Worm (Caenorhabditis elegans): ENCODE data around the gene ctg-2.

- TF ChIP-seq snpc-4 (tag; optimal IDR thresholded peaks at IDR 0.05) (no peak), unc-62 (GFP tag; optimal IDR thresholded peaks at IDR 0.05) (no peak), unc-39 (tag; optimal IDR thresholded peaks at IDR 0.05) (no peak), nhr-76 (tag; optimal IDR thresholded peaks at IDR 0.05) (no peak), lsy-2 (tag; optimal IDR thresholded peaks at IDR 0.05) (no peak), mab-5 (tag; optimal IDR thresholded peaks at IDR 0.05) (no peak), nhr-237 (tag; optimal IDR thresholded peaks at IDR 0.05) (no peak), tbx-8 (GFP tag; optimal IDR thresholded peaks at IDR 0.05) (no peak)
Observed at ce11 chrII:8562002-8562401, 47.1 kb downstream of the ctg-2 start, which contains the start of gene F54C9.14.
